Worm (Caenorhabditis elegans) whole organism, early embryonic: Measurements from ENCODE around the gene jhdm-1.

Source experiments
- B0310.2 ChIP-seq: sonication (generic microtip); optimal IDR thresholded peaks from 2 replicates; lab custom pipeline; 2016; ENCODE audit warnings: mild to moderate bottlenecking, missing genetic modification characterization, missing compliant biosample characterization
- ama-1 ChIP-seq: fragments of 150-350 bp; optimal IDR thresholded peaks from 2 replicates; lab custom pipeline; 2014
- ceh-13 ChIP-seq: fragments of 200-800 bp; sonication (Bioruptor generic); optimal IDR thresholded peaks from 2 replicates; lab custom pipeline; 2018; ENCODE audit warnings: mild to moderate bottlenecking, missing genetic modification characterization, missing compliant biosample characterization
- ceh-36 ChIP-seq: sonication (generic microtip); optimal IDR thresholded peaks from 2 replicates; lab custom pipeline; 2016; ENCODE audit warnings: missing genetic modification characterization, inconsistent platforms, missing compliant biosample characterization
- ets-7 ChIP-seq: sonication (generic microtip); optimal IDR thresholded peaks from 2 replicates; lab custom pipeline; 2016; ENCODE audit warnings: missing genotype, missing genetic modification characterization, missing compliant biosample characterization
- flt-1 ChIP-seq: fragments of 200-800 bp; sonication (Bioruptor generic); IDR thresholded peaks from 2 replicates; pipeline ENCODE4 v1.3.6; 2022; ENCODE audit warnings: missing genetic modification characterization, missing compliant biosample characterization
- hmg-4 ChIP-seq: fragments of 200-800 bp; sonication (Bioruptor generic); optimal IDR thresholded peaks from 2 replicates; lab custom pipeline; 2018; ENCODE audit warnings: mild to moderate bottlenecking, missing genetic modification characterization, missing compliant biosample characterization
- pes-1 ChIP-seq: fragments of 200-800 bp; sonication (Bioruptor generic); IDR thresholded peaks from 2 replicates; pipeline ENCODE4 v1.3.6; 2022; ENCODE audit warnings: missing genetic modification reagents, missing genetic modification characterization, missing compliant biosample characterization
- scrt-1 ChIP-seq: fragments of 200-800 bp; sonication (Bioruptor generic); IDR thresholded peaks from 2 replicates; pipeline ENCODE4 v1.3.6; 2022; ENCODE audit warnings: missing genetic modification characterization, missing compliant biosample characterization
- sea-1 ChIP-seq: fragments of 200-800 bp; sonication (Bioruptor generic); conservative IDR thresholded peaks from 2 replicates; pipeline ENCODE4 v1.3.6; 2022; ENCODE audit warnings: missing genetic modification characterization, missing compliant biosample characterization
- tbx-11 ChIP-seq: fragments of 200-800 bp; sonication (Bioruptor generic); IDR thresholded peaks from 2 replicates; pipeline ENCODE4 v1.3.6; 2022; ENCODE audit warnings: missing genetic modification characterization, missing compliant biosample characterization
- tbx-37 ChIP-seq: fragments of 200-800 bp; sonication (Bioruptor generic); conservative IDR thresholded peaks from 2 replicates; pipeline ENCODE4 v1.3.6; 2022; ENCODE audit warnings: missing genetic modification reagents, missing genetic modification characterization, missing compliant biosample characterization
- tra-4 ChIP-seq: sonication (generic microtip); optimal IDR thresholded peaks from 2 replicates; lab custom pipeline; 2017; ENCODE audit warnings: missing genetic modification characterization, missing compliant biosample characterization

ce11 chrIII:6446807-6447206 is 7.5 kb upstream of the jhdm-1 start, which contains the start of gene let-721:
- TF ChIP-seq ama-1 (lab: Kevin White, UChicago) (no peak), tra-4 (no peak), hmg-4 (GFP tag; lab: Kevin White, UChicago) (no peak), ceh-13 (GFP tag; lab: Kevin White, UChicago) (no peak), ets-7 (tag; lab: Kevin White, UChicago) (no peak), ceh-36 (tag; lab: Kevin White, UChicago) (no peak), tbx-37 (no peak), B0310.2 (no peak), pes-1 (GFP tag; lab: Robert Waterston, UW) (no peak), scrt-1 (GFP tag; lab: Robert Waterston, UW) (no peak), tbx-11 (no peak), sea-1 (GFP tag; lab: Robert Waterston, UW) (no peak), flt-1 (GFP tag; lab: Robert Waterston, UW) (no peak)
